Worm (Caenorhabditis elegans): Measurements from ENCODE around the gene lgc-47.

Gene lgc-47

ce11 chrX:9764822-9765221 lies 42.6 kb downstream of the lgc-47 start, which contains the start of gene slc-17.9:
Gene slc-17.9 (minus strand): TSS chrX:9764922.
- TF ChIP-seq med-1 (GFP tag; optimal IDR thresholded peaks at IDR 0.05; ENCODE audit: insufficient read depth) (no peak), ref-1 (GFP tag; conservative IDR thresholded peaks at IDR 0.05) (no peak), klf-2 (GFP tag; conservative IDR thresholded peaks at IDR 0.05) (no peak), tab-1 (GFP tag; IDR thresholded peaks at IDR 0.05) (no peak), ztf-23 (GFP tag; IDR thresholded peaks at IDR 0.05) (no peak), flt-1 (GFP tag; IDR thresholded peaks at IDR 0.05) (no peak), cog-1 (tag; optimal IDR thresholded peaks at IDR 0.05) (no peak), ztf-29 (GFP tag; IDR thresholded peaks at IDR 0.05) (no peak), T22C8.4 (GFP tag; IDR thresholded peaks at IDR 0.05) (no peak)

ce11 chrX:9763903-9764302 lies 43.6 kb downstream of the lgc-47 start:
- TF ChIP-seq ztf-23 (GFP tag; IDR thresholded peaks at IDR 0.05): no peak
- TF ChIP-seq cog-1 (tag; optimal IDR thresholded peaks at IDR 0.05): no peak
- TF ChIP-seq T22C8.4 (GFP tag; IDR thresholded peaks at IDR 0.05): no peak
- TF ChIP-seq flt-1 (GFP tag; IDR thresholded peaks at IDR 0.05): no peak
- TF ChIP-seq med-1 (GFP tag; optimal IDR thresholded peaks at IDR 0.05; ENCODE audit: insufficient read depth): no peak
- no peak for TF ChIP-seq ztf-29 (GFP tag; IDR thresholded peaks at IDR 0.05)

ce11 chrX:9761266-9761665 lies 46.2 kb downstream of the lgc-47 start, which contains the start of gene T09B9.3:
Gene T09B9.3 (minus strand): TSS chrX:9761366.
- TF ChIP-seq med-1 (GFP tag; optimal IDR thresholded peaks at IDR 0.05; ENCODE audit: insufficient read depth): no peak
- no peak for TF ChIP-seq klf-2 (GFP tag; conservative IDR thresholded peaks at IDR 0.05)
- TF ChIP-seq T22C8.4 (GFP tag; IDR thresholded peaks at IDR 0.05): no peak
- no peak for TF ChIP-seq flt-1 (GFP tag; IDR thresholded peaks at IDR 0.05)
- no peak for TF ChIP-seq ref-1 (GFP tag; conservative IDR thresholded peaks at IDR 0.05)
- no peak for TF ChIP-seq ztf-23 (GFP tag; IDR thresholded peaks at IDR 0.05)
- TF ChIP-seq cog-1 (tag; optimal IDR thresholded peaks at IDR 0.05): no peak

ce11 chrX:9756971-9757370 lies 50.5 kb downstream of the lgc-47 start, which contains the start of gene T09B9.1:
Gene T09B9.1 (plus strand): TSS chrX:9757271.
- no peak for TF ChIP-seq ref-1 (GFP tag; conservative IDR thresholded peaks at IDR 0.05)
- TF ChIP-seq med-1 (GFP tag; optimal IDR thresholded peaks at IDR 0.05; ENCODE audit: insufficient read depth): no peak
- TF ChIP-seq T22C8.4 (GFP tag; IDR thresholded peaks at IDR 0.05): no peak
- no peak for TF ChIP-seq cog-1 (tag; optimal IDR thresholded peaks at IDR 0.05)
- no peak for TF ChIP-seq ztf-29 (GFP tag; IDR thresholded peaks at IDR 0.05)
- no peak for TF ChIP-seq ztf-23 (GFP tag; IDR thresholded peaks at IDR 0.05)
- TF ChIP-seq klf-2 (GFP tag; conservative IDR thresholded peaks at IDR 0.05): no peak
- TF ChIP-seq tab-1 (GFP tag; IDR thresholded peaks at IDR 0.05): no peak
- TF ChIP-seq flt-1 (GFP tag; IDR thresholded peaks at IDR 0.05): no peak

DNA sequence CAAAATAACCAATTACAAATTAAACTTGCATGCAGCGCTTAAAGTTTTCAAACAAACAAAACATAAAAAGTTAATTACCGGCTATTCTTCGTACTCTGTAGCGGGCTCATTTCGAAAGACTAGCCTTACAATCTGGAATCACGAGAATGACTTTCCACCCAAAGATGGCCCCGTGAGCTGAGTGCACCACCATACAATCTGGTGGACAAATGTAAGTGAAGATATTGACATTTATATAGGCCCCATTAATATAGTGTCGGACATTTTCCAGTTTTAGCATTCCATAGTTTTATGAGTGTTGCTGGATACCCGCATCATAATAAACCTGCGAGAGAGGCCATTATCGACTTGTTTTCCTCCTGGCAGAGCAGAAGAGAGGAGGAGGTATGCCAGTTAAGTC lies 52.9 kb downstream of the lgc-47 start:
- TF ChIP-seq cog-1 (tag; optimal IDR thresholded peaks at IDR 0.05) (no peak), med-1 (GFP tag; optimal IDR thresholded peaks at IDR 0.05; ENCODE audit: insufficient read depth) (no peak), flt-1 (GFP tag; IDR thresholded peaks at IDR 0.05) (no peak), T22C8.4 (GFP tag; IDR thresholded peaks at IDR 0.05) (no peak), ref-1 (GFP tag; conservative IDR thresholded peaks at IDR 0.05) (no peak), ztf-23 (GFP tag; IDR thresholded peaks at IDR 0.05) (no peak), ztf-29 (GFP tag; IDR thresholded peaks at IDR 0.05) (no peak), klf-2 (GFP tag; conservative IDR thresholded peaks at IDR 0.05) (no peak), tab-1 (GFP tag; IDR thresholded peaks at IDR 0.05) (no peak)

Data from whole organism, midembryonic.